Fruit fly (Drosophila melanogaster): ENCODE data around the gene Deaf1.

Gene Deaf1

DNA sequence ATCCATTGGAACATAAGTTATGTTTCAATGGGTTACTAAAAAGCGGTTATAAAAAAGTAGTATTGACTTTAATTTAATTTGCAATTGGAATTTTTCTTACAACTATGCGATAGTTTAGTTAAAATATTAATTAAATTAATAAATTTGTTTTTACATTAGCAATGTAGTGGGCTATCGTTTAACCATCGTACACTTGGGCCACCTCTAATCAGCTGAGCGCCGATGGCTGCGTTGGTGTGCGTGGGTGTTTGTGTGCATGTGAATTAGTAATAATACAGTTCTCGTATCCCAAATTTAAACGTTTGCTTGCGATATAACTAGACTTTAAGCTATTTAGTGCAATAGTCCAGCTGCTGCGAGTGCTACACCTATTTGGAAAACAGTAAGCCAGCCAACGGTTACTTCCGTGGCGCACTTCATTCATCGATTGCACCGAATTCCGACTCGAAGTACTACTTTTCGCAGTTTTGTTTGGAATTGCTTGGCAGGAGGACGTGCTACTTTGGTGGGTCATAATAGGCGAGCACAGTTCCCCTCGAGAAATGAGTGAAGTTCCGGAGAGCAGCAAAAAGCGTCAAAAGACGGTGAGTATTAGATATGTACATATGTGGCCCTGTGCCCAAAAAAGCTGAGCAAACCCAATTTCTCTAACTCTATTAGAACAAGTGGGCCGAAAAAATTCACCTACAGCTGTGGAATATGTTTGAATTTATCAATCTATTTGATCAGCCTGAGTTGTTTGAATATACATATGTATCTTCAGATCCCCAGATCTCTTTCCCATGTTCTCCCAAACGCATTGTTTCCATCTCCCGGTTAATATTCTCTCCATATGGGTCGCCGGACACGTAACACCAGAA lies 27.3 kb downstream of the Deaf1 start, which contains the start of gene Papss (continued):
- no peak for TF ChIP-seq chn (GFP tag; optimal IDR thresholded peaks at IDR 0.05)
- TF ChIP-seq Nf-YC (tag; optimal IDR thresholded peaks at IDR 0.05), result no peak
- TF ChIP-seq inv (GFP tag; IDR thresholded peaks at IDR 0.05; ENCODE audit: partially characterized antibody), result peak; percentile 77
- TF ChIP-seq CG31388 (GFP tag; optimal IDR thresholded peaks at IDR 0.05), result no peak
- no peak for TF ChIP-seq H2.0 (GFP tag; IDR thresholded peaks at IDR 0.05)
- TF ChIP-seq CG6689 (GFP tag; IDR thresholded peaks at IDR 0.05), result no peak
- no peak for TF ChIP-seq twi (tag; optimal IDR thresholded peaks at IDR 0.05)
- peak; percentile 26 for TF ChIP-seq Meics (GFP tag; optimal IDR thresholded peaks at IDR 0.05)
- TF ChIP-seq CG2129 (GFP tag; IDR thresholded peaks at IDR 0.05; ENCODE audit: partially characterized antibody), result peak; percentile 82
- TF ChIP-seq peb (GFP tag; IDR thresholded peaks at IDR 0.05), result no peak
- peak; percentile 41 for TF ChIP-seq vvl (GFP tag; IDR thresholded peaks at IDR 0.05)
- no peak for TF ChIP-seq CG4424 (GFP tag; optimal IDR thresholded peaks at IDR 0.05)
- TF ChIP-seq esg (GFP tag; conservative IDR thresholded peaks at IDR 0.05), result no peak
- no peak for TF ChIP-seq pros (GFP tag; optimal IDR thresholded peaks at IDR 0.05)
- no peak for TF ChIP-seq CG3163 (GFP tag; optimal IDR thresholded peaks at IDR 0.05)
- peak; percentile 12 for TF ChIP-seq CG13624 (GFP tag; optimal IDR thresholded peaks at IDR 0.05)
- TF ChIP-seq CG2678 (tag; optimal IDR thresholded peaks at IDR 0.05), result peak; percentile 54
- TF ChIP-seq CG4820 (GFP tag; optimal IDR thresholded peaks at IDR 0.05), result no peak
- no peak for TF ChIP-seq Abd-B (GFP tag; optimal IDR thresholded peaks at IDR 0.05)
- TF ChIP-seq B-H1 (GFP tag; IDR thresholded peaks at IDR 0.05), result no peak
- TF ChIP-seq phol (tag; optimal IDR thresholded peaks at IDR 0.05), result peak; percentile 40
- no peak for TF ChIP-seq Dfd (GFP tag; optimal IDR thresholded peaks at IDR 0.05)
- peak; percentile 53 for TF ChIP-seq CG30020 (tag; optimal IDR thresholded peaks at IDR 0.05)
- no peak for TF ChIP-seq CG11093 (GFP tag; IDR thresholded peaks at IDR 0.05)
- no peak for TF ChIP-seq Dip3 (GFP tag; optimal IDR thresholded peaks at IDR 0.05)
- no peak for TF ChIP-seq CG18619 (GFP tag; optimal IDR thresholded peaks at IDR 0.05)
- TF ChIP-seq Aef1 (GFP tag; IDR thresholded peaks at IDR 0.05), result no peak
- TF ChIP-seq aop (GFP tag; IDR thresholded peaks at IDR 0.05), result no peak
- TF ChIP-seq NC2α (GFP tag; optimal IDR thresholded peaks at IDR 0.05), result no peak
- TF ChIP-seq jumu (GFP tag; optimal IDR thresholded peaks at IDR 0.05), result no peak
- peak; percentile 77; the same call in 2 of the 3 replicates for TF ChIP-seq zen2 (GFP tag; IDR thresholded peaks at IDR 0.05; ENCODE audit: partially characterized antibody)
- no peak for TF ChIP-seq Hr39 (optimal IDR thresholded peaks at IDR 0.05)
- TF ChIP-seq wdn (GFP tag; IDR thresholded peaks at IDR 0.05), result peak; percentile 17; the same call in 1 of the 2 replicates
- TF ChIP-seq gsb-n (tag; optimal IDR thresholded peaks at IDR 0.05), result no peak
- no peak for TF ChIP-seq ac (GFP tag; optimal IDR thresholded peaks at IDR 0.05)
- peak; percentile 17; the same call in 1 of the 3 replicates for TF ChIP-seq dysf (GFP tag; IDR thresholded peaks at IDR 0.05)
- peak; percentile 41 for TF ChIP-seq zen (tag; optimal IDR thresholded peaks at IDR 0.05)
- peak; percentile 5 for TF ChIP-seq fd96Cb (tag; optimal IDR thresholded peaks at IDR 0.05)
- TF ChIP-seq CG17912 (GFP tag; optimal IDR thresholded peaks at IDR 0.05), result no peak
- no peak for TF ChIP-seq lov (optimal IDR thresholded peaks at IDR 0.05)
- TF ChIP-seq lov (GFP tag; IDR thresholded peaks at IDR 0.05), result no peak
- no peak for TF ChIP-seq vfl (GFP tag; optimal IDR thresholded peaks at IDR 0.05)
- TF ChIP-seq dati (GFP tag; IDR thresholded peaks at IDR 0.05), result no peak
- TF ChIP-seq pho (GFP tag; optimal IDR thresholded peaks at IDR 0.05), result peak; percentile 11
- TF ChIP-seq CG6765 (GFP tag; optimal IDR thresholded peaks at IDR 0.05), result peak; percentile 18
- no peak for TF ChIP-seq ewg (GFP tag; optimal IDR thresholded peaks at IDR 0.05)
- TF ChIP-seq ttk (GFP tag; IDR thresholded peaks at IDR 0.05), result no peak
- peak; percentile 23 for TF ChIP-seq Hand (GFP tag; optimal IDR thresholded peaks at IDR 0.05)
- TF ChIP-seq CG18476 (GFP tag; optimal IDR thresholded peaks at IDR 0.05), result no peak
- peak; percentile 70 for TF ChIP-seq Sry-δ (GFP tag; optimal IDR thresholded peaks at IDR 0.05)
- no peak for TF ChIP-seq CG18764 (GFP tag; optimal IDR thresholded peaks at IDR 0.05)

All from whole organism, embryonic.